Fruit fly (Drosophila melanogaster) whole organism, embryonic: ENCODE measurements around the gene CG13947.

Experiments
- Asciz ChIP-seq: fragments of 200-800 bp; sonication (Bioruptor generic); optimal IDR thresholded peaks from 2 replicates; lab custom pipeline; 2017; ENCODE audit warnings: missing biosample characterization, mild to moderate bottlenecking, missing genetic modification characterization, missing genetic modification reagents
- CG10209 ChIP-seq: fragments of 200-800 bp; sonication (Bioruptor generic); optimal IDR thresholded peaks from 3 replicates; lab custom pipeline; 2017; ENCODE audit warnings: missing biosample characterization, mild to moderate bottlenecking, missing genetic modification characterization, missing genetic modification reagents
- CG10431 ChIP-seq: fragments of 200-800 bp; sonication (Bioruptor generic); optimal IDR thresholded peaks from 3 replicates; lab custom pipeline; 2018; ENCODE audit warnings: missing biosample characterization, mild to moderate bottlenecking, missing genetic modification characterization
- CG10543 ChIP-seq: fragments of 200-800 bp; sonication (Bioruptor generic); optimal IDR thresholded peaks from 3 replicates; lab custom pipeline; 2017; ENCODE audit warnings: missing biosample characterization, mild to moderate bottlenecking, missing genetic modification characterization, moderate library complexity
- CG10979 ChIP-seq: fragments of 200-800 bp; sonication (Bioruptor generic); optimal IDR thresholded peaks from 2 replicates; lab custom pipeline; 2018; ENCODE audit warnings: missing biosample characterization, mild to moderate bottlenecking, missing genetic modification characterization, moderate library complexity
- CG11247 ChIP-seq: fragments of 200-800 bp; sonication (Bioruptor generic); IDR thresholded peaks from 2 replicates; pipeline ENCODE4 v1.3.6; 2022; ENCODE audit warnings: missing biosample characterization, missing genetic modification characterization
- CG1529 ChIP-seq: fragments of 200-800 bp; sonication (Bioruptor generic); optimal IDR thresholded peaks from 3 replicates; lab custom pipeline; 2018; ENCODE audit warnings: missing biosample characterization, missing genetic modification characterization
- CG15479 ChIP-seq: fragments of 200-800 bp; sonication (Bioruptor generic); optimal IDR thresholded peaks from 3 replicates; lab custom pipeline; 2019; ENCODE audit warnings: missing biosample characterization, mild to moderate bottlenecking, missing genetic modification characterization, moderate library complexity
- CG15514 ChIP-seq: fragments of 200-800 bp; sonication (Bioruptor generic); optimal IDR thresholded peaks from 3 replicates; lab custom pipeline; 2017; ENCODE audit warnings: missing biosample characterization, missing genetic modification characterization, mild to moderate bottlenecking, moderate library complexity, missing genetic modification reagents
- CG15601 ChIP-seq: fragments of 200-800 bp; sonication (Bioruptor generic); optimal IDR thresholded peaks from 3 replicates; lab custom pipeline; 2019; ENCODE audit warnings: missing biosample characterization, mild to moderate bottlenecking, missing genetic modification characterization, moderate library complexity
- CG17385 ChIP-seq: fragments of 200-800 bp; sonication (Bioruptor generic); optimal IDR thresholded peaks from 3 replicates; lab custom pipeline; 2018; ENCODE audit warnings: missing biosample characterization, mild to moderate bottlenecking, missing genetic modification characterization
- CG2129 ChIP-seq: fragments of 200-800 bp; sonication (Bioruptor generic); IDR thresholded peaks from 2 replicates; pipeline ENCODE4 v1.3.6; 2022; ENCODE audit warnings: missing biosample characterization, missing genetic modification characterization; ENCODE audit not compliant: partially characterized antibody
- CG30403 ChIP-seq: fragments of 200-800 bp; sonication (Bioruptor generic); optimal IDR thresholded peaks from 3 replicates; lab custom pipeline; 2016; ENCODE audit warnings: missing biosample characterization, missing genetic modification characterization
- CG32772 ChIP-seq: fragments of 200-800 bp; sonication (Bioruptor generic); IDR thresholded peaks from 2 replicates; pipeline ENCODE4 v1.3.6; 2022; ENCODE audit warnings: missing biosample characterization, missing genetic modification characterization
- CG34224 ChIP-seq: fragments of 200-800 bp; sonication (Bioruptor generic); IDR thresholded peaks from 3 replicates; pipeline ENCODE4 v1.3.6; 2022; ENCODE audit warnings: missing biosample characterization, missing genetic modification characterization; ENCODE audit not compliant: partially characterized antibody
- CG4282 ChIP-seq: fragments of 200-800 bp; sonication (Bioruptor generic); optimal IDR thresholded peaks from 2 replicates; lab custom pipeline; 2016; ENCODE audit warnings: missing biosample characterization, missing genetic modification characterization
- CG4404 ChIP-seq: fragments of 200-800 bp; sonication (Bioruptor generic); IDR thresholded peaks from 2 replicates; pipeline ENCODE4 v1.3.6; 2022; ENCODE audit warnings: missing biosample characterization, missing genetic modification characterization
- CG6813 ChIP-seq: fragments of 200-800 bp; sonication (Bioruptor generic); optimal IDR thresholded peaks from 2 replicates; lab custom pipeline; 2017; ENCODE audit warnings: missing biosample characterization, missing genetic modification characterization, mild to moderate bottlenecking, moderate library complexity, missing genetic modification reagents
- CG8359 ChIP-seq: fragments of 200-800 bp; sonication (Bioruptor generic); optimal IDR thresholded peaks from 2 replicates; lab custom pipeline; 2017; ENCODE audit warnings: missing biosample characterization, mild to moderate bottlenecking, missing genetic modification characterization, borderline replicate concordance
- CG9817 ChIP-seq: fragments of 200-800 bp; sonication (Bioruptor generic); optimal IDR thresholded peaks from 2 replicates; lab custom pipeline; 2018; ENCODE audit warnings: missing biosample characterization, mild to moderate bottlenecking, missing genetic modification characterization, moderate library complexity
- CG9876 ChIP-seq: fragments of 200-800 bp; sonication (Bioruptor generic); optimal IDR thresholded peaks from 2 replicates; lab custom pipeline; 2016; ENCODE audit warnings: missing biosample characterization, missing genetic modification characterization
- CHES-1-like ChIP-seq: fragments of 200-800 bp; sonication (Bioruptor generic); optimal IDR thresholded peaks from 2 replicates; lab custom pipeline; 2016; ENCODE audit warnings: missing biosample characterization, missing genetic modification characterization
- CTCF ChIP-seq: fragments of 200-800 bp; sonication (Bioruptor generic); optimal IDR thresholded peaks from 2 replicates; lab custom pipeline; 2017; ENCODE audit warnings: missing biosample characterization, mild to moderate bottlenecking, missing genetic modification characterization, moderate library complexity
- Chrac-16 ChIP-seq: fragments of 200-800 bp; sonication (Bioruptor generic); optimal IDR thresholded peaks from 3 replicates; lab custom pipeline; 2016; ENCODE audit warnings: missing biosample characterization, missing genetic modification characterization
- Dll ChIP-seq: fragments of 200-800 bp; sonication (Bioruptor generic); IDR thresholded peaks from 4 replicates; pipeline ENCODE4 v1.3.6; 2022; ENCODE audit warnings: missing biosample characterization, missing genetic modification characterization; ENCODE audit not compliant: partially characterized antibody
- Doc3 ChIP-seq: fragments of 200-800 bp; sonication (Bioruptor generic); IDR thresholded peaks from 3 replicates; pipeline ENCODE4 v1.3.6; 2022; ENCODE audit warnings: missing biosample characterization, missing genetic modification characterization; ENCODE audit not compliant: partially characterized antibody
- Ets97D ChIP-seq: fragments of 200-800 bp; sonication (Bioruptor generic); optimal IDR thresholded peaks from 3 replicates; lab custom pipeline; 2016; ENCODE audit warnings: missing biosample characterization, missing genetic modification characterization
- HmgZ ChIP-seq: fragments of 200-800 bp; sonication (Bioruptor generic); optimal IDR thresholded peaks from 2 replicates; lab custom pipeline; 2018; ENCODE audit warnings: missing biosample characterization, mild to moderate bottlenecking, missing genetic modification characterization
- Opbp ChIP-seq: fragments of 200-800 bp; sonication (Bioruptor generic); IDR thresholded peaks from 3 replicates; pipeline ENCODE4 v1.3.6; 2022; ENCODE audit warnings: missing biosample characterization, missing genetic modification characterization; ENCODE audit not compliant: partially characterized antibody
- Sin3A ChIP-seq: fragments of >200 bp; optimal IDR thresholded peaks from 2 replicates; lab custom pipeline; 2018
- Sry-β ChIP-seq: fragments of 200-800 bp; sonication (Bioruptor generic); optimal IDR thresholded peaks from 2 replicates; lab custom pipeline; 2018; ENCODE audit warnings: missing biosample characterization, mild to moderate bottlenecking, missing genetic modification characterization, moderate library complexity
- Trl ChIP-seq, 3 experiments: fragments of >200 bp in 2 of 3; fragments of 200-800 bp in 1 of 3; sonication (Bioruptor generic) in 1 of 3; optimal IDR thresholded peaks; 2 replicates in 1 of 3; 3 replicates in 2 of 3; lab custom pipeline; 2016 to 2017; ENCODE audit warnings: missing biosample characterization in 1 of 3, missing genetic modification characterization in 1 of 3
- cato ChIP-seq: fragments of 200-800 bp; sonication (Bioruptor generic); optimal IDR thresholded peaks from 2 replicates; lab custom pipeline; 2016; ENCODE audit warnings: missing biosample characterization, missing genetic modification characterization, borderline replicate concordance
- crol ChIP-seq: fragments of 200-800 bp; sonication (Bioruptor generic); IDR thresholded peaks from 2 replicates; pipeline ENCODE4 v1.3.6; 2022; ENCODE audit warnings: missing biosample characterization, missing genetic modification characterization
- esg ChIP-seq: fragments of 200-800 bp; sonication (Bioruptor generic); conservative IDR thresholded peaks from 2 replicates; pipeline ENCODE4 v1.3.6; 2022; ENCODE audit warnings: missing biosample characterization, missing genetic modification characterization
- ewg ChIP-seq: fragments of 200-800 bp; sonication (Bioruptor generic); optimal IDR thresholded peaks from 3 replicates; lab custom pipeline; 2017; ENCODE audit warnings: mild to moderate bottlenecking, missing biosample characterization, missing genetic modification reagents, missing genetic modification characterization
- fu2 ChIP-seq: fragments of 200-800 bp; sonication (Bioruptor generic); optimal IDR thresholded peaks from 2 replicates; lab custom pipeline; 2016; ENCODE audit warnings: missing biosample characterization, missing genetic modification characterization
- gfzf ChIP-seq: fragments of 200-800 bp; sonication (Bioruptor generic); optimal IDR thresholded peaks from 2 replicates; lab custom pipeline; 2016; ENCODE audit warnings: missing biosample characterization, mild to moderate bottlenecking, missing genetic modification characterization, moderate library complexity
- lab ChIP-seq: fragments of 200-800 bp; sonication (Bioruptor generic); optimal IDR thresholded peaks from 3 replicates; lab custom pipeline; 2017; ENCODE audit warnings: missing biosample characterization, missing genetic modification characterization, mild to moderate bottlenecking, moderate library complexity, missing genetic modification reagents
- lilli ChIP-seq: fragments of 200-800 bp; sonication (Bioruptor generic); optimal IDR thresholded peaks from 3 replicates; lab custom pipeline; 2016; ENCODE audit warnings: missing biosample characterization, missing genetic modification characterization
- oc ChIP-seq: fragments of 200-800 bp; sonication (Bioruptor generic); optimal IDR thresholded peaks from 2 replicates; lab custom pipeline; 2018; ENCODE audit warnings: missing biosample characterization, mild to moderate bottlenecking, missing genetic modification characterization, moderate library complexity
- pan ChIP-seq, 4 experiments: fragments of >200 bp in 3 of 4; fragments of 200-800 bp in 1 of 4; sonication (Bioruptor generic) in 1 of 4; optimal IDR thresholded peaks in 3 of 4; IDR thresholded peaks in 1 of 4; 2 replicates each; pipeline versions ENCODE4 v1.3.6 to Lab custom; 2017 to 2022; ENCODE audit warnings: missing biosample characterization in 2 of 4, missing genetic modification characterization in 2 of 4, mixed read lengths in 1 of 4
- pzg ChIP-seq: fragments of 200-800 bp; sonication (Bioruptor generic); optimal IDR thresholded peaks from 3 replicates; lab custom pipeline; 2018; ENCODE audit warnings: missing biosample characterization, mild to moderate bottlenecking, missing genetic modification characterization, moderate library complexity
- row ChIP-seq: fragments of 200-800 bp; sonication (Bioruptor generic); IDR thresholded peaks from 3 replicates; pipeline ENCODE4 v1.3.6; 2022; ENCODE audit warnings: missing biosample characterization, missing genetic modification characterization
- sd ChIP-seq: fragments of 200-800 bp; sonication (Bioruptor generic); optimal IDR thresholded peaks from 3 replicates; lab custom pipeline; 2018; ENCODE audit warnings: missing biosample characterization, mild to moderate bottlenecking, missing genetic modification characterization, moderate library complexity
- sisA ChIP-seq: fragments of 200-800 bp; sonication (Bioruptor generic); IDR thresholded peaks from 2 replicates; pipeline ENCODE4 v1.3.6; 2022; ENCODE audit warnings: missing biosample characterization, missing genetic modification characterization
- slou ChIP-seq: fragments of 200-800 bp; sonication (Bioruptor generic); optimal IDR thresholded peaks from 3 replicates; lab custom pipeline; 2016; ENCODE audit warnings: missing biosample characterization, missing genetic modification characterization
- unc-4 ChIP-seq: fragments of 200-800 bp; sonication (Bioruptor generic); IDR thresholded peaks from 2 replicates; pipeline ENCODE4 v1.3.6; 2022; ENCODE audit warnings: missing biosample characterization, missing genetic modification characterization; ENCODE audit not compliant: partially characterized antibody

CG13947 gene

DNA sequence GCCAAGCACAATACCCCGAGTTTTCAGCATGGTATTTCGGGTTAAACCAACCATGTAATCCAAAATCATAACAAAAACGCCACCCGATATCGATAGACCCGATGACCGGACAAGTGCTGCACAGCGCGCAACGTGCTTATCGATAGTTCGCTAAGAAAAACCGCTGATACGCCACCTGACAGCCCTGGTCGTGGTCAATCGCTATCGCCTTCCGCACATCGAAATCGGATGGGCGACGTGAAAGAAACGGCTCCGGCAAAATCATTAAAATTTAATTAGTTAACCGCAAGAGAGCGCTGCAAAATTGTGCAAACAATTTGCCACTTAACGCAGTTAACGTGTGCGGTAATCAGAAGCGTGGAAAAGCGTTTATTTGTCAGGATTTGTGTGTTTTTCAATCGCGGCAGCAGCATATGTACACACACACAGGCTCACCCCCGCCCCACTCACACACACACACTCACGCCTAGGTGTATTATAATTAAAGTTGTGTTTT, 46.8 kb downstream of the CG13947 start, which contains the start of the genes CG3862 and dock (continued):
- peak; percentile 56 for TF ChIP-seq oc (tag; lab: Kevin White, UChicago)
- TF ChIP-seq CTCF = peak; percentile 66
- peak; percentile 38 for TF ChIP-seq CG15601
- no peak for TF ChIP-seq CG8359 (GFP tag; lab: Kevin White, UChicago)
- peak; percentile 41 for TF ChIP-seq CG30403 (GFP tag; lab: Kevin White, UChicago)
- TF ChIP-seq Sin3A (lab: Kevin White, UChicago) = peak; percentile 77
- peak; percentile 57 for TF ChIP-seq CG9876 (GFP tag; lab: Kevin White, UChicago)
- TF ChIP-seq Trl (optimal IDR thresholded peaks at IDR 0.05; lab: Kevin White, UChicago) = no peak
- peak; percentile 59 for TF ChIP-seq Trl (GFP tag; optimal IDR thresholded peaks at IDR 0.05; lab: Kevin White, UChicago)
- TF ChIP-seq row (GFP tag; lab: Robert Waterston, UW) = peak; percentile 45; the same call in 2 of the 3 replicates
- TF ChIP-seq Sry-β = peak; percentile 85
- no peak for TF ChIP-seq crol (GFP tag; lab: Robert Waterston, UW)
- TF ChIP-seq CG10431 = peak; percentile 38
- TF ChIP-seq ewg (GFP tag; lab: Kevin White, UChicago) = peak; percentile 23
- no peak for TF ChIP-seq pan (optimal IDR thresholded peaks at IDR 0.05; lab: Kevin White, UChicago)
- peak in 1 of 2 experiments; percentile 50 for TF ChIP-seq pan (GFP tag; optimal IDR thresholded peaks at IDR 0.05 in 1 of 2, IDR thresholded peaks at IDR 0.05 in 1 of 2)
- TF ChIP-seq CG4282 (GFP tag; lab: Kevin White, UChicago) = peak; percentile 34
- TF ChIP-seq CG17385 (GFP tag; lab: Kevin White, UChicago) = peak; percentile 21
- TF ChIP-seq HmgZ (tag; lab: Kevin White, UChicago) = peak; percentile 92
- peak; percentile 15 for TF ChIP-seq CG15479 (GFP tag; lab: Kevin White, UChicago)
- peak; percentile 6 for TF ChIP-seq slou (GFP tag; lab: Kevin White, UChicago)
- TF ChIP-seq lab (GFP tag; lab: Kevin White, UChicago) = peak; percentile 81
- TF ChIP-seq fu2 (GFP tag; lab: Kevin White, UChicago) = peak; percentile 28
- TF ChIP-seq unc-4 (GFP tag; lab: Robert Waterston, UW) = peak; percentile 95
- TF ChIP-seq CG10543 (GFP tag; lab: Kevin White, UChicago) = peak; percentile 66
- TF ChIP-seq CG15514 = peak; percentile 72
- TF ChIP-seq Dll (GFP tag; lab: Robert Waterston, UW) = peak; percentile 88
- peak; percentile 65 for TF ChIP-seq lilli (GFP tag; lab: Kevin White, UChicago)
- TF ChIP-seq sisA = no peak
- no peak for TF ChIP-seq CG4404
- TF ChIP-seq CG6813 (GFP tag; lab: Kevin White, UChicago) = peak; percentile 3
- TF ChIP-seq CG11247 (GFP tag; lab: Robert Waterston, UW) = peak; percentile 56; the same call in 1 of the 2 replicates
- peak; percentile 96 for TF ChIP-seq CG34224 (GFP tag; lab: Robert Waterston, UW)
- no peak for TF ChIP-seq cato
- peak; percentile 43 for TF ChIP-seq CG10979 (tag; lab: Kevin White, UChicago)
- TF ChIP-seq CG1529 (GFP tag; lab: Kevin White, UChicago) = no peak
- TF ChIP-seq Asciz (GFP tag; lab: Kevin White, UChicago) = no peak
- TF ChIP-seq Ets97D (GFP tag; lab: Kevin White, UChicago) = peak; percentile 85
- no peak for TF ChIP-seq CG32772 (GFP tag; lab: Robert Waterston, UW)
- TF ChIP-seq pzg (GFP tag; lab: Kevin White, UChicago) = peak; percentile 98
- no peak for TF ChIP-seq esg (GFP tag; lab: Robert Waterston, UW)
- TF ChIP-seq CHES-1-like = peak; percentile 82
- peak; percentile 71 for TF ChIP-seq CG2129
- TF ChIP-seq Chrac-16 (GFP tag; lab: Kevin White, UChicago) = peak; percentile 11
- TF ChIP-seq Opbp (GFP tag; lab: Robert Waterston, UW) = peak; percentile 97
- no peak for TF ChIP-seq CG10209 (GFP tag; lab: Kevin White, UChicago)
- TF ChIP-seq CG9817 (tag; lab: Kevin White, UChicago) = peak; percentile 28
- TF ChIP-seq sd (tag; lab: Kevin White, UChicago) = no peak
- TF ChIP-seq gfzf = peak; percentile 48
- peak; percentile 84 for TF ChIP-seq Doc3 (GFP tag; lab: Robert Waterston, UW)
